Worm (Caenorhabditis elegans): ENCODE measurements around the gene ZK856.11.

DNA sequence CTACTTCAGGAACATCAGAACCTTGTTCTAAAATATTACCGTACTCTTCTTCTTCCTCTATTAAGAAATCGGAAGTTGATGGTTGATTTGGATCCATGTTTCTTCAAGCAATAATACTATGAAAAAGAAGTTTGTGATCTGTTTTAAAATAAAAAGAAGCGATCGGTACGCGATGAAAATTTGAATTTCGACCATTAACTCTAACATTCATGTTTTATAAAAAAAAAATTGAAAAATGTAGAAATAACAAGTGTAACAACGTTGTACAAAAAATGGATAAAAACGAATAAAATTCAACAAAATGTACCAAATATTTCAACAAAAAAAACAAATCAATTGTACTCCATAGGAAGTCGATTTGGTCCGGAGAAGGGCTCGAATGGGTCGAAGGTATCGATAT lies 5.5 kb upstream of the ZK856.11 start, which contains the start of gene tftc-3:
- TF ChIP-seq ceh-48 (tag; optimal IDR thresholded peaks at IDR 0.05) = no peak
- no peak for TF ChIP-seq elt-2 (tag; optimal IDR thresholded peaks at IDR 0.05)
- TF ChIP-seq tbx-2 (tag; optimal IDR thresholded peaks at IDR 0.05) = no peak
